Worm (Caenorhabditis elegans) whole organism, L4/young adult: Measurements from ENCODE around the gene F11C1.1.

Experiments
- W03F9.2 ChIP-seq: fragments of 150-350 bp; optimal IDR thresholded peaks from 2 replicates; lab custom pipeline; 2014; ENCODE audit warnings: missing biosample characterization, missing genetic modification characterization
- dao-5 ChIP-seq: sonication (generic microtip); optimal IDR thresholded peaks from 2 replicates; lab custom pipeline; 2016; ENCODE audit warnings: missing genotype, missing genetic modification characterization, moderate library complexity, missing compliant biosample characterization
- him-1 ChIP-seq: sonication (generic microtip); optimal IDR thresholded peaks from 2 replicates; lab custom pipeline; 2016; ENCODE audit warnings: missing genotype, missing genetic modification reagents, missing genetic modification characterization, missing compliant biosample characterization

- TF ChIP-seq dao-5, result no peak
- TF ChIP-seq him-1 (tag; lab: Kevin White, UChicago), result no peak
- no peak for TF ChIP-seq W03F9.2 (tag; lab: Kevin White, UChicago)
These were observed 13.6 kb downstream of the F11C1.1 start, which contains the start of the genes F11C1.4 and F11C1.10 for ce11 chrX:12976774-12977173.
